Fruit fly (Drosophila melanogaster) whole organism, embryonic: ENCODE data around the gene Idi.

Experiments
- Abd-B ChIP-seq: fragments of 200-800 bp; sonication (Bioruptor generic); optimal IDR thresholded peaks from 2 replicates; lab custom pipeline; 2018; ENCODE audit warnings: missing biosample characterization, mild to moderate bottlenecking, missing genetic modification characterization, moderate library complexity
- Adf1 ChIP-seq: fragments of 200-800 bp; sonication (Bioruptor generic); IDR thresholded peaks from 2 replicates; pipeline ENCODE4 v1.3.6; 2022; ENCODE audit warnings: missing biosample characterization, missing genetic modification characterization
- B-H2 ChIP-seq: fragments of 200-800 bp; sonication (Bioruptor generic); optimal IDR thresholded peaks from 2 replicates; lab custom pipeline; 2018; ENCODE audit warnings: missing biosample characterization, mild to moderate bottlenecking, missing genetic modification characterization
- CG11247 ChIP-seq: fragments of 200-800 bp; sonication (Bioruptor generic); IDR thresholded peaks from 2 replicates; pipeline ENCODE4 v1.3.6; 2022; ENCODE audit warnings: missing biosample characterization, missing genetic modification characterization
- CG11398 ChIP-seq: fragments of 200-800 bp; sonication (Bioruptor generic); optimal IDR thresholded peaks from 2 replicates; lab custom pipeline; 2016; ENCODE audit warnings: missing biosample characterization, missing genetic modification characterization
- CG11695 ChIP-seq: fragments of 200-800 bp; sonication (Bioruptor generic); IDR thresholded peaks from 3 replicates; pipeline ENCODE4 v1.3.6; 2022; ENCODE audit warnings: missing biosample characterization, missing genetic modification characterization
- CG12071 ChIP-seq: fragments of 200-800 bp; sonication (Bioruptor generic); optimal IDR thresholded peaks from 3 replicates; lab custom pipeline; 2018; ENCODE audit warnings: missing biosample characterization, mild to moderate bottlenecking, missing genetic modification characterization
- CG14014 ChIP-seq: fragments of 200-800 bp; sonication (Bioruptor generic); IDR thresholded peaks from 2 replicates; pipeline ENCODE4 v1.3.6; 2022; ENCODE audit warnings: missing biosample characterization, missing genetic modification characterization
- CG14860 ChIP-seq: fragments of 200-800 bp; sonication (Bioruptor generic); IDR thresholded peaks from 3 replicates; pipeline ENCODE4 v1.3.6; 2022; ENCODE audit warnings: missing biosample characterization, missing genetic modification characterization; ENCODE audit not compliant: partially characterized antibody
- CG15696 ChIP-seq: fragments of 200-800 bp; sonication (Bioruptor generic); optimal IDR thresholded peaks from 2 replicates; lab custom pipeline; 2019; ENCODE audit warnings: missing biosample characterization, mild to moderate bottlenecking, missing genetic modification characterization, moderate library complexity
- CG16815 ChIP-seq: fragments of 200-800 bp; sonication (Bioruptor generic); optimal IDR thresholded peaks from 3 replicates; lab custom pipeline; 2017; ENCODE audit warnings: missing biosample characterization, mild to moderate bottlenecking, missing genetic modification characterization
- CG17186 ChIP-seq: fragments of 200-800 bp; sonication (Bioruptor generic); optimal IDR thresholded peaks from 3 replicates; lab custom pipeline; 2017; ENCODE audit warnings: missing biosample characterization, missing genetic modification reagents, missing genetic modification characterization
- CG17385 ChIP-seq: fragments of 200-800 bp; sonication (Bioruptor generic); optimal IDR thresholded peaks from 3 replicates; lab custom pipeline; 2018; ENCODE audit warnings: missing biosample characterization, mild to moderate bottlenecking, missing genetic modification characterization
- CG1792 ChIP-seq: fragments of 200-800 bp; sonication (Bioruptor generic); optimal IDR thresholded peaks from 2 replicates; lab custom pipeline; 2016; ENCODE audit warnings: missing biosample characterization, missing genetic modification characterization
- CG2678 ChIP-seq: fragments of 200-800 bp; sonication (Bioruptor generic); optimal IDR thresholded peaks from 3 replicates; lab custom pipeline; 2019; ENCODE audit warnings: missing biosample characterization, mild to moderate bottlenecking, missing genetic modification characterization, moderate library complexity
- CG31388 ChIP-seq: fragments of 200-800 bp; sonication (Bioruptor generic); optimal IDR thresholded peaks from 2 replicates; lab custom pipeline; 2016; ENCODE audit warnings: missing biosample characterization, missing genetic modification characterization
- CG6175 ChIP-seq: fragments of 200-800 bp; sonication (Bioruptor generic); IDR thresholded peaks from 3 replicates; pipeline ENCODE4 v1.3.6; 2022; ENCODE audit warnings: missing biosample characterization, missing genetic modification characterization
- CG7271 ChIP-seq: fragments of 200-800 bp; sonication (Bioruptor generic); optimal IDR thresholded peaks from 2 replicates; lab custom pipeline; 2018; ENCODE audit warnings: missing biosample characterization, mild to moderate bottlenecking, missing genetic modification characterization, moderate library complexity
- CG8765 ChIP-seq: fragments of 200-800 bp; sonication (Bioruptor generic); IDR thresholded peaks from 2 replicates; pipeline ENCODE4 v1.3.6; 2022; ENCODE audit warnings: missing biosample characterization, missing genetic modification characterization
- CG9797 ChIP-seq: fragments of 200-800 bp; sonication (Bioruptor generic); optimal IDR thresholded peaks from 3 replicates; lab custom pipeline; 2018; ENCODE audit warnings: missing biosample characterization, mild to moderate bottlenecking, missing genetic modification characterization
- Deaf1 ChIP-seq: fragments of 200-800 bp; optimal IDR thresholded peaks from 3 replicates; lab custom pipeline; 2019; ENCODE audit warnings: missing biosample characterization, mild to moderate bottlenecking, missing genetic modification characterization, moderate library complexity
- Drgx ChIP-seq: fragments of 200-800 bp; sonication (Bioruptor generic); IDR thresholded peaks from 2 replicates; pipeline ENCODE4 v1.3.6; 2022; ENCODE audit warnings: missing biosample characterization, missing genetic modification characterization
- Hey ChIP-seq: fragments of 200-800 bp; sonication (Bioruptor generic); optimal IDR thresholded peaks from 3 replicates; lab custom pipeline; 2018; ENCODE audit warnings: missing biosample characterization, mild to moderate bottlenecking, missing genetic modification characterization
- Nf-YA ChIP-seq: fragments of 200-800 bp; sonication (Bioruptor generic); IDR thresholded peaks from 2 replicates; pipeline ENCODE4 v1.3.6; 2022; ENCODE audit warnings: missing biosample characterization, missing genetic modification characterization
- Poxn ChIP-seq: fragments of 200-800 bp; sonication (Bioruptor generic); IDR thresholded peaks from 2 replicates; pipeline ENCODE4 v1.3.6; 2022; ENCODE audit warnings: missing biosample characterization, missing genetic modification characterization
- Rx ChIP-seq: fragments of 200-800 bp; sonication (Bioruptor generic); IDR thresholded peaks from 2 replicates; pipeline ENCODE4 v1.3.6; 2022; ENCODE audit warnings: missing biosample characterization, missing genetic modification characterization
- Vsx1 ChIP-seq: fragments of 200-800 bp; sonication (Bioruptor generic); optimal IDR thresholded peaks from 2 replicates; lab custom pipeline; 2017; ENCODE audit warnings: missing biosample characterization, mild to moderate bottlenecking, missing genetic modification characterization, missing genetic modification reagents
- ac ChIP-seq: fragments of 200-800 bp; sonication (Bioruptor generic); optimal IDR thresholded peaks from 3 replicates; lab custom pipeline; 2017; ENCODE audit warnings: missing biosample characterization, mild to moderate bottlenecking, missing genetic modification characterization
- bab2 ChIP-seq: fragments of 200-800 bp; sonication (Bioruptor generic); optimal IDR thresholded peaks from 2 replicates; lab custom pipeline; 2016; ENCODE audit warnings: missing biosample characterization, missing genetic modification characterization
- cad ChIP-seq: fragments of >200 bp; optimal IDR thresholded peaks from 2 replicates; lab custom pipeline; 2017; ENCODE audit warnings: missing biosample characterization, missing genetic modification characterization
- cas ChIP-seq: fragments of 200-800 bp; sonication (Bioruptor generic); IDR thresholded peaks from 2 replicates; pipeline ENCODE4 v1.3.6; 2022; ENCODE audit warnings: missing biosample characterization, missing genetic modification characterization
- chinmo ChIP-seq: fragments of 200-800 bp; sonication (Bioruptor generic); IDR thresholded peaks from 4 replicates; pipeline ENCODE4 v1.3.6; 2022; ENCODE audit warnings: missing biosample characterization, missing genetic modification characterization; ENCODE audit not compliant: partially characterized antibody
- crp ChIP-seq, 2 experiments: fragments of 200-800 bp; sonication (Bioruptor generic); optimal IDR thresholded peaks; 2 replicates in 1 of 2; 3 replicates in 1 of 2; lab custom pipeline; 2017; ENCODE audit warnings: missing biosample characterization in 2 of 2, missing genetic modification characterization in 2 of 2, mild to moderate bottlenecking in 1 of 2, moderate library complexity in 1 of 2
- exex ChIP-seq: fragments of 200-800 bp; sonication (Bioruptor generic); optimal IDR thresholded peaks from 4 replicates; lab custom pipeline; 2018; ENCODE audit warnings: missing biosample characterization, mild to moderate bottlenecking, missing genetic modification characterization, moderate library complexity
- gsb-n ChIP-seq: fragments of 200-800 bp; sonication (Bioruptor generic); optimal IDR thresholded peaks from 3 replicates; lab custom pipeline; 2018; ENCODE audit warnings: missing biosample characterization, mild to moderate bottlenecking, missing genetic modification characterization
- hbn ChIP-seq: fragments of 200-800 bp; sonication (Bioruptor generic); IDR thresholded peaks from 2 replicates; pipeline ENCODE4 v1.3.6; 2022; ENCODE audit warnings: missing biosample characterization, missing genetic modification characterization; ENCODE audit not compliant: partially characterized antibody
- insv ChIP-seq, 2 experiments: fragments of 200-800 bp; sonication (Bioruptor generic); optimal IDR thresholded peaks; 3 replicates each; lab custom pipeline; 2016 to 2018; ENCODE audit warnings: missing biosample characterization in 2 of 2, missing genetic modification characterization in 2 of 2
- inv ChIP-seq: fragments of 200-800 bp; sonication (Bioruptor generic); IDR thresholded peaks from 2 replicates; pipeline ENCODE4 v1.3.6; 2022; ENCODE audit warnings: missing biosample characterization, missing genetic modification characterization; ENCODE audit not compliant: partially characterized antibody
- ken ChIP-seq: fragments of 200-800 bp; sonication (Bioruptor generic); IDR thresholded peaks from 3 replicates; pipeline ENCODE4 v1.3.6; 2022; ENCODE audit warnings: missing biosample characterization, missing genetic modification characterization
- oc ChIP-seq: fragments of 200-800 bp; sonication (Bioruptor generic); optimal IDR thresholded peaks from 2 replicates; lab custom pipeline; 2018; ENCODE audit warnings: missing biosample characterization, mild to moderate bottlenecking, missing genetic modification characterization, moderate library complexity
- pzg ChIP-seq: fragments of 200-800 bp; sonication (Bioruptor generic); optimal IDR thresholded peaks from 3 replicates; lab custom pipeline; 2018; ENCODE audit warnings: missing biosample characterization, mild to moderate bottlenecking, missing genetic modification characterization, moderate library complexity
- repo ChIP-seq: fragments of 200-800 bp; sonication (Bioruptor generic); optimal IDR thresholded peaks from 2 replicates; lab custom pipeline; 2016; ENCODE audit warnings: missing biosample characterization, missing genetic modification characterization
- rib ChIP-seq: fragments of 200-800 bp; sonication (Bioruptor generic); IDR thresholded peaks from 2 replicates; pipeline ENCODE4 v1.3.6; 2022; ENCODE audit warnings: missing biosample characterization, missing genetic modification characterization
- salm ChIP-seq: fragments of 200-800 bp; sonication (Bioruptor generic); optimal IDR thresholded peaks from 2 replicates; lab custom pipeline; 2018; ENCODE audit warnings: missing biosample characterization, mild to moderate bottlenecking, missing genetic modification characterization
- sens-2 ChIP-seq: fragments of 200-800 bp; sonication (Bioruptor generic); IDR thresholded peaks from 2 replicates; pipeline ENCODE4 v1.3.6; 2022; ENCODE audit warnings: missing biosample characterization, missing genetic modification characterization
- sima ChIP-seq: fragments of 200-800 bp; sonication (Bioruptor generic); optimal IDR thresholded peaks from 2 replicates; lab custom pipeline; 2016; ENCODE audit warnings: missing biosample characterization, missing genetic modification characterization
- slp2 ChIP-seq: fragments of 200-800 bp; sonication (Bioruptor generic); optimal IDR thresholded peaks from 2 replicates; lab custom pipeline; 2016; ENCODE audit warnings: missing biosample characterization, missing genetic modification characterization
- tup ChIP-seq: fragments of 200-800 bp; sonication (Bioruptor generic); optimal IDR thresholded peaks from 2 replicates; lab custom pipeline; 2016; ENCODE audit warnings: missing biosample characterization, mild to moderate bottlenecking, missing genetic modification characterization, moderate library complexity
- yki ChIP-seq: fragments of >200 bp; optimal IDR thresholded peaks from 3 replicates; lab custom pipeline; 2018

Idi gene

DNA sequence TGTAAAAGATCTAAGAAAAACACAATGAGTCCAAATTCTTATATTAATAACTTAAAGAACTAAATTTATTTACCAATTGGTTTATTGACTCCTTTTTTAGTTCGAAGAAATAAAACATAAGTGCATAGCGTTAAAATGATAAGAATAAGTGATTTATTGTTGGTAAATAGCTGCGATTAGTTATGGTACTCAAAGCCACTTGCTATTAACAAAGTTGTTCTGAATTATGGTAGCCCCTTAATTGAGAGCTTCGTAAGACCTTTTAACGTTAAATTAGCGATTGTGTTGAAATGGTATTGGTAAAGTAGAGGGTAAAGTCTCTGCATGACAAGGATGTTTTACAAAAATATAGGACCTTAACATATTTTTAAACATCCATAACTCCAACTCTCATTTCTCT lies 24.1 kb upstream of the Idi start (continued):
- TF ChIP-seq insv (GFP tag; optimal IDR thresholded peaks at IDR 0.05; lab: Kevin White, UChicago) (no peak), CG8765 (GFP tag; lab: Robert Waterston, UW) (no peak), CG1792 (GFP tag; lab: Kevin White, UChicago) (no peak), CG2678 (tag; lab: Kevin White, UChicago) (no peak), CG9797 (GFP tag; lab: Kevin White, UChicago) (no peak), CG11695 (GFP tag; lab: Robert Waterston, UW) (no peak), Hey (tag; lab: Kevin White, UChicago) (peak; percentile 48), Vsx1 (GFP tag; lab: Kevin White, UChicago) (peak; percentile 22), hbn (GFP tag; lab: Robert Waterston, UW) (no peak), exex (tag; lab: Kevin White, UChicago) (peak; percentile 96)
- TF ChIP-seq, all 482 proteins: peak for 4

DNA sequence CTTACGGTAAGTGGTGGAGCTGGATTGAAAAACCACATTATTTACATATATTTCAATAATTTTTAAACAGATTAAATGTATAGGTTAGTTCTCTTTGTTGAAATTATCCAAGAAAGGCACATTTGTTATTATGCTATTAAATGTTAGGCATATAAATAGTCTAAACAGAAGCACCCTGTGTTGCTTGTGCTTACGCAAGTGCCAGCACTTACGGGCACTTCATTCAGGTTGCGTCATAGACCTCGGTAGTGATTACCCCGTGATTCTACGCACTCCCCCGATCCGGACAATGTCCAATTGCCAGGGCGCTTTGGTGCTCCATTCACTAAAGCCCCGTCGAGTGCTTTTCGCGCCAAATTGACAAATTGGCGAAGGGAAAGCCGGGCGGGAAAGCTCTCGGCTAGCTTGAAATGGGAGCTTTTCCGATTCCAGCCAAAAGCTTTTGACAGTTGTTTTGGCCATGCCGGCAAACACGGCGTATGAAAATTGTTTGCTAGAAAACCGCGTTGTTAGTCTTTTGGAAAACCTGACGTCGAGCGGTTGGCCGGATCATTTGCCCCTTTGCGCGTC lies 23.3 kb upstream of the Idi start, which contains the start of gene ETHR:
Gene ETHR (plus strand): TSS at position 520 of the 570 bp plus-strand sequence.
- TF ChIP-seq Rx (GFP tag; lab: Robert Waterston, UW) (no peak), CG7271 (tag; lab: Kevin White, UChicago) (no peak), CG16815 (GFP tag; lab: Kevin White, UChicago) (no peak), tup (no peak), yki (lab: Kevin White, UChicago) (no peak), sens-2 (GFP tag; lab: Robert Waterston, UW) (peak; percentile 34; the same call in 1 of the 2 replicates), ac (GFP tag; lab: Kevin White, UChicago) (no peak), sima (GFP tag; lab: Kevin White, UChicago) (no peak), CG6175 (GFP tag; lab: Robert Waterston, UW) (0 out of 3 replicates have a peak, but pooled peaks have one; percentile 31), CG14860 (GFP tag; lab: Robert Waterston, UW) (no peak), Deaf1 (peak; percentile 51), oc (no peak), gsb-n (tag; lab: Kevin White, UChicago) (no peak), pzg (GFP tag; lab: Kevin White, UChicago) (peak; percentile 19), bab2 (GFP tag; lab: Kevin White, UChicago) (peak; percentile 6), ken (GFP tag; lab: Robert Waterston, UW) (no peak), repo (GFP tag; lab: Kevin White, UChicago) (no peak), cad (GFP tag; lab: Kevin White, UChicago) (no peak), B-H2 (peak; percentile 56), CG11398 (GFP tag; lab: Kevin White, UChicago) (no peak), CG17186 (GFP tag; lab: Kevin White, UChicago) (no peak), slp2 (GFP tag; lab: Kevin White, UChicago) (no peak), CG15696 (no peak), crp (GFP tag; optimal IDR thresholded peaks at IDR 0.05; lab: Kevin White, UChicago) (no peak), Adf1 (GFP tag; lab: Robert Waterston, UW) (peak; percentile 54; the same call in 1 of the 2 replicates), CG2678 (tag; lab: Kevin White, UChicago) (peak; percentile 73), chinmo (peak; percentile 84; the same call in 2 of the 4 replicates), CG14014 (GFP tag; lab: Robert Waterston, UW) (peak; percentile 58; the same call in 1 of the 2 replicates), CG17385 (GFP tag; lab: Kevin White, UChicago) (peak; percentile 51), salm (tag; lab: Kevin White, UChicago) (no peak), Nf-YA (GFP tag; lab: Robert Waterston, UW) (no peak), Drgx (GFP tag; lab: Robert Waterston, UW) (peak; percentile 53), rib (GFP tag; lab: Robert Waterston, UW) (peak; percentile 80), CG12071 (GFP tag; lab: Kevin White, UChicago) (peak; percentile 40), cas (no peak), CG11247 (GFP tag; lab: Robert Waterston, UW) (0 out of 2 replicates have a peak, but pooled peaks have one; percentile 5), inv (no peak), CG31388 (GFP tag; lab: Kevin White, UChicago) (no peak), Abd-B (GFP tag; lab: Kevin White, UChicago) (no peak), Poxn (GFP tag; lab: Robert Waterston, UW) (no peak)
